Fruit fly (Drosophila melanogaster): Measurements from ENCODE around the gene Droj2.

The Droj2 gene

DNA sequence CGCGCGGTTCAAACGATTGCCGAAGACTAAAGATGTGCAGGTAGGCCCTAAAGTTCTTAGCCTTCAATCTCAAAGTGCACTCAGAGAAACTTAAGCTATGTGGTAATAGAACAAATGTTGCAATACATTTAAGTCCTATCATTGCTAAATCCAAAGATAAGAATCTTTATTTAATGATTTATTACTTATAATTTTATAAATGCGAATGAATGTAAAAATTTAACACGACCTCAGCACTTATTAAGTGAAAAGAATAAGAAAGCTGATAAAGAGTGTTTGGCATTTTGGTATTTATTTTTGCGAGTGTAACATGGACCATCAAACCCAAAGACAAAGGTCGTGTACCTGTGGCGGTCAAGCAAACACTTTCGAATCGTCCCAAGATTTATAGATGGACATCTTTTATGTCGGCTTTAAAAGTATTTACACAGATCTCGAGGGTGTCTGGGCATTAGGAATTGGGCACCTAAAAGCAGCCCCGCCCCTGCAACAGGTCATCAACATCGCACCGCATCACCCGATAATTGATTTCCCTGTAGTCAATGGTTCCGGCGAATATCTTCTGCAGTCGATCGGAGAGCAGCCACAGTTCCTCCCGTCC is 23.0 kb downstream of the Droj2 start, which contains the start of gene yellow-e3 (continued):
- TF ChIP-seq Lhr (GFP tag; optimal IDR thresholded peaks at IDR 0.05): no peak
- 0 out of 3 replicates have a peak, but pooled peaks have one; percentile 23 for TF ChIP-seq croc (GFP tag; conservative IDR thresholded peaks at IDR 0.05)
- TF ChIP-seq CG7963 (GFP tag; IDR thresholded peaks at IDR 0.05; ENCODE audit: partially characterized antibody): no peak
- TF ChIP-seq CG14441 (GFP tag; IDR thresholded peaks at IDR 0.05): no peak
- no peak for TF ChIP-seq Adf1 (GFP tag; IDR thresholded peaks at IDR 0.05)
- TF ChIP-seq Abd-B (GFP tag; optimal IDR thresholded peaks at IDR 0.05): no peak
- no peak for TF ChIP-seq al (GFP tag; IDR thresholded peaks at IDR 0.05)
- no peak for TF ChIP-seq Mes4 (GFP tag; optimal IDR thresholded peaks at IDR 0.05)
- peak; percentile 37 for TF ChIP-seq CG6254 (GFP tag; optimal IDR thresholded peaks at IDR 0.05)
- no peak for TF ChIP-seq CG17612 (GFP tag; IDR thresholded peaks at IDR 0.05)
- TF ChIP-seq tup (GFP tag; optimal IDR thresholded peaks at IDR 0.05): no peak
- TF ChIP-seq CG1832 (GFP tag; optimal IDR thresholded peaks at IDR 0.05): no peak
- no peak for TF ChIP-seq dati (GFP tag; IDR thresholded peaks at IDR 0.05)
- no peak for TF ChIP-seq Rfx (GFP tag; IDR thresholded peaks at IDR 0.05)
- no peak for TF ChIP-seq E2f1 (GFP tag; IDR thresholded peaks at IDR 0.05)
- TF ChIP-seq CG43689 (GFP tag; IDR thresholded peaks at IDR 0.05): no peak
- TF ChIP-seq slou (GFP tag; optimal IDR thresholded peaks at IDR 0.05): no peak
- TF ChIP-seq dm (GFP tag; optimal IDR thresholded peaks at IDR 0.05): no peak
- peak; percentile 11 for TF ChIP-seq stwl (tag; optimal IDR thresholded peaks at IDR 0.05)
- peak; percentile 87 for TF ChIP-seq dmrt11E (tag; optimal IDR thresholded peaks at IDR 0.05)
- no peak for TF ChIP-seq CG4617 (GFP tag; optimal IDR thresholded peaks at IDR 0.05; ENCODE audit: borderline replicate concordance)
- no peak for TF ChIP-seq B-H2 (GFP tag; optimal IDR thresholded peaks at IDR 0.05)
- no peak for TF ChIP-seq CG6175 (GFP tag; IDR thresholded peaks at IDR 0.05)
- TF ChIP-seq nmo (GFP tag; optimal IDR thresholded peaks at IDR 0.05): peak; percentile 41
- TF ChIP-seq crol (GFP tag; IDR thresholded peaks at IDR 0.05): no peak
- no peak for TF ChIP-seq dan (GFP tag; IDR thresholded peaks at IDR 0.05)
- no peak for TF ChIP-seq CG4730 (GFP tag; IDR thresholded peaks at IDR 0.05)
- TF ChIP-seq tgo (GFP tag; IDR thresholded peaks at IDR 0.05): no peak
- TF ChIP-seq CG15011 (GFP tag; optimal IDR thresholded peaks at IDR 0.05): no peak
- no peak for TF ChIP-seq Lpt (GFP tag; optimal IDR thresholded peaks at IDR 0.05)
- no peak for TF ChIP-seq CG1529 (GFP tag; optimal IDR thresholded peaks at IDR 0.05)
- no peak for TF ChIP-seq vfl (GFP tag; optimal IDR thresholded peaks at IDR 0.05)
- no peak for TF ChIP-seq Max (GFP tag; optimal IDR thresholded peaks at IDR 0.05)
- TF ChIP-seq kah (GFP tag; optimal IDR thresholded peaks at IDR 0.05): no peak
- TF ChIP-seq row (GFP tag; IDR thresholded peaks at IDR 0.05): peak; percentile 53
- no peak for TF ChIP-seq CG12104 (GFP tag; optimal IDR thresholded peaks at IDR 0.05)
- no peak for TF ChIP-seq CG3847 (GFP tag; IDR thresholded peaks at IDR 0.05)
- TF ChIP-seq prd (optimal IDR thresholded peaks at IDR 0.05): no peak
- peak; percentile 81 for TF ChIP-seq prd (GFP tag; IDR thresholded peaks at IDR 0.05)
- no peak for TF ChIP-seq psq (GFP tag; optimal IDR thresholded peaks at IDR 0.05)
- TF ChIP-seq CG14965 (GFP tag; optimal IDR thresholded peaks at IDR 0.05; ENCODE audit: borderline replicate concordance): no peak
- TF ChIP-seq eyg (GFP tag; optimal IDR thresholded peaks at IDR 0.05): no peak
- no peak for TF ChIP-seq bbx (GFP tag; IDR thresholded peaks at IDR 0.05; ENCODE audit: partially characterized antibody)
- no peak for TF ChIP-seq gro (GFP tag; optimal IDR thresholded peaks at IDR 0.05)
- TF ChIP-seq CG2120 (GFP tag; optimal IDR thresholded peaks at IDR 0.05): no peak
- TF ChIP-seq CG16863 (GFP tag; optimal IDR thresholded peaks at IDR 0.05): no peak
- peak; percentile 68 for TF ChIP-seq CG18262 (tag; optimal IDR thresholded peaks at IDR 0.05)
- TF ChIP-seq CG13775 (GFP tag; optimal IDR thresholded peaks at IDR 0.05): peak; percentile 30
- no peak for TF ChIP-seq CG2678 (tag; optimal IDR thresholded peaks at IDR 0.05)
- no peak for TF ChIP-seq nerfin-1 (tag; optimal IDR thresholded peaks at IDR 0.05)
- TF ChIP-seq Atf-2 (GFP tag; optimal IDR thresholded peaks at IDR 0.05): no peak
- TF ChIP-seq Oli (tag; optimal IDR thresholded peaks at IDR 0.05): no peak
